Fruit fly (Drosophila melanogaster): ENCODE results near the gene Ugt36E1.

DNA sequence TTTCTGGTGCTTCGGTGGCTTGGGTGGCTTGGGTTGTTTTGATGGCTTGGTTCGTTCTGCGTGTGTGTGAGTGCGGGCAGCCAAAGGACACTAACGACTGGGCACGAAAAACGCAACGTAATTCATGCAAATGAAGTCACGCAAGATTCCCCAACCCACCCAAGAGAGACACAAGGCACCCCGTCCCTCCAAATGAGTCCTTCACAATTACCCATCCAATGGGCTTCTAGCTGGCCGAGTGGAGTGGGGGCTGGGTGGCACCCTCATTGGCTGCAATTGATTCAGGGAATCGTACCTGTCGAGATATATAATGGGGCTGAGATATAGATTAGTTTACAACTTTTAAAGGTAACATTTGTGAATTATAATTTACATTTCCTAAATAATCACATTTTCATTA lies 33.3 kb upstream of the Ugt36E1 start:
- TF ChIP-seq psq (optimal IDR thresholded peaks at IDR 0.05), result no peak
- no peak for TF ChIP-seq ttk (optimal IDR thresholded peaks at IDR 0.05)
- TF ChIP-seq Myc (optimal IDR thresholded peaks at IDR 0.05), result no peak
- no peak for TF ChIP-seq Sin3A (optimal IDR thresholded peaks at IDR 0.05)
